Worm (Caenorhabditis elegans) whole organism, L2 larva: ENCODE measurements around the gene F20C5.11.
A peak's percentile ranks its signal among the peaks of the same experiment; 100 is the strongest.

ENCODE experiments used
- C34F6.9 ChIP-seq: fragments of 150-350 bp; optimal IDR thresholded peaks from 2 replicates; lab custom pipeline; 2014; ENCODE audit warnings: missing biosample characterization, missing genetic modification characterization
- R02D3.7 ChIP-seq: fragments of 150-350 bp; optimal IDR thresholded peaks from 2 replicates; lab custom pipeline; 2014; ENCODE audit warnings: missing biosample characterization, missing genetic modification characterization
- Y55F3AM.14 ChIP-seq: fragments of 200-800 bp; sonication (Bioruptor generic); optimal IDR thresholded peaks from 2 replicates; lab custom pipeline; 2018; ENCODE audit warnings: mild to moderate bottlenecking, missing genetic modification characterization, missing compliant biosample characterization
- ZK546.5 ChIP-seq: sonication (generic microtip); optimal IDR thresholded peaks from 2 replicates; lab custom pipeline; 2017; ENCODE audit warnings: missing biosample characterization, missing genetic modification characterization
- alr-1 ChIP-seq: fragments of 150-350 bp; optimal IDR thresholded peaks from 2 replicates; lab custom pipeline; 2014; ENCODE audit warnings: missing biosample characterization, missing genetic modification characterization
- aly-2 ChIP-seq: fragments of 150-350 bp; optimal IDR thresholded peaks from 2 replicates; lab custom pipeline; 2014; ENCODE audit warnings: missing biosample characterization, missing genetic modification characterization
- ama-1 ChIP-seq: fragments of 150-350 bp; optimal IDR thresholded peaks from 2 replicates; lab custom pipeline; 2018; ENCODE audit warnings: inconsistent platforms
- blmp-1 ChIP-seq: sonication (generic microtip); optimal IDR thresholded peaks from 2 replicates; lab custom pipeline; 2017; ENCODE audit warnings: missing genetic modification characterization, mild to moderate bottlenecking, missing compliant biosample characterization, antibody characterized with exemption, moderate library complexity; ENCODE audit not compliant: insufficient read depth
- ceh-16 ChIP-seq: fragments of 150-350 bp; optimal IDR thresholded peaks from 2 replicates; lab custom pipeline; 2014; ENCODE audit warnings: missing biosample characterization, missing genetic modification characterization
- ceh-82 ChIP-seq: fragments of 150-350 bp; optimal IDR thresholded peaks from 2 replicates; lab custom pipeline; 2014; ENCODE audit warnings: missing biosample characterization, missing genetic modification characterization
- crh-2 ChIP-seq: sonication (generic microtip); optimal IDR thresholded peaks from 2 replicates; lab custom pipeline; 2017; ENCODE audit warnings: missing biosample characterization, missing genetic modification characterization
- elt-1 ChIP-seq: fragments of 150-350 bp; optimal IDR thresholded peaks from 2 replicates; lab custom pipeline; 2014; ENCODE audit warnings: missing biosample characterization, missing genetic modification characterization
- elt-3 ChIP-seq: sonication (generic microtip); optimal IDR thresholded peaks from 2 replicates; lab custom pipeline; 2017; ENCODE audit warnings: missing biosample characterization, missing genetic modification characterization
- fos-1 ChIP-seq: fragments of 150-350 bp; optimal IDR thresholded peaks from 2 replicates; lab custom pipeline; 2014; ENCODE audit warnings: missing biosample characterization, missing genetic modification characterization
- gmeb-1 ChIP-seq: fragments of 150-350 bp; optimal IDR thresholded peaks from 2 replicates; lab custom pipeline; 2014; ENCODE audit warnings: missing biosample characterization, missing genetic modification characterization
- lin-13 ChIP-seq: fragments of 150-350 bp; optimal IDR thresholded peaks from 2 replicates; lab custom pipeline; 2014; ENCODE audit warnings: missing biosample characterization, missing genetic modification reagents, missing genetic modification characterization
- lin-39 ChIP-seq: fragments of 150-350 bp; optimal IDR thresholded peaks from 2 replicates; lab custom pipeline; 2014; ENCODE audit warnings: missing biosample characterization, missing genetic modification reagents, missing genetic modification characterization
- mab-5 ChIP-seq: fragments of 150-350 bp; optimal IDR thresholded peaks from 2 replicates; lab custom pipeline; 2014; ENCODE audit warnings: missing biosample characterization, missing genetic modification characterization
- mbf-1 ChIP-seq: sonication (generic microtip); optimal IDR thresholded peaks from 2 replicates; lab custom pipeline; 2017; ENCODE audit warnings: missing biosample characterization, missing genetic modification characterization
- nhr-10 ChIP-seq: sonication (generic microtip); optimal IDR thresholded peaks from 2 replicates; lab custom pipeline; 2017; ENCODE audit warnings: missing biosample characterization, missing genetic modification characterization
- nhr-12 ChIP-seq: fragments of 150-350 bp; optimal IDR thresholded peaks from 2 replicates; lab custom pipeline; 2014; ENCODE audit warnings: missing biosample characterization, missing genetic modification characterization
- nhr-21 ChIP-seq: fragments of 150-350 bp; optimal IDR thresholded peaks from 2 replicates; lab custom pipeline; 2014; ENCODE audit warnings: missing biosample characterization, missing genetic modification characterization
- nhr-23 ChIP-seq: fragments of 150-350 bp; optimal IDR thresholded peaks from 2 replicates; lab custom pipeline; 2014; ENCODE audit warnings: missing biosample characterization, missing genetic modification reagents, missing genetic modification characterization
- peb-1 ChIP-seq: fragments of 150-350 bp; optimal IDR thresholded peaks from 2 replicates; lab custom pipeline; 2014; ENCODE audit warnings: missing biosample characterization, missing genetic modification characterization
- sem-4 ChIP-seq: fragments of 150-350 bp; optimal IDR thresholded peaks from 2 replicates; lab custom pipeline; 2014; ENCODE audit warnings: missing biosample characterization, missing genetic modification reagents, missing genetic modification characterization
- skn-1 ChIP-seq: sonication (generic microtip); optimal IDR thresholded peaks from 2 replicates; lab custom pipeline; 2017; ENCODE audit warnings: missing biosample characterization, missing genetic modification characterization
- sma-3 ChIP-seq: sonication (generic microtip); optimal IDR thresholded peaks from 2 replicates; lab custom pipeline; 2016; ENCODE audit warnings: missing genetic modification reagents, missing genetic modification characterization, missing compliant biosample characterization
- sma-9 ChIP-seq, 2 experiments: fragments of 150-350 bp in 1 of 2; sonication (generic microtip) in 1 of 2; optimal IDR thresholded peaks; 2 replicates each; lab custom pipeline; 2014 to 2016; ENCODE audit warnings: missing genetic modification characterization in 2 of 2, mild to moderate bottlenecking in 1 of 2, missing biosample characterization in 1 of 2, missing compliant biosample characterization in 1 of 2, missing genetic modification reagents in 1 of 2, moderate library complexity in 1 of 2
- snpc-4 ChIP-seq: fragments of 150-350 bp; optimal IDR thresholded peaks from 2 replicates; lab custom pipeline; 2014; ENCODE audit warnings: missing biosample characterization, missing genetic modification characterization
- unc-55 ChIP-seq: fragments of 150-350 bp; sonication (generic microtip); optimal IDR thresholded peaks from 3 replicates; lab custom pipeline; 2014; ENCODE audit warnings: missing biosample characterization, missing genetic modification reagents, missing genetic modification characterization
- unc-62 ChIP-seq: fragments of 150-350 bp; optimal IDR thresholded peaks from 2 replicates; lab custom pipeline; 2014; ENCODE audit warnings: missing biosample characterization, missing genetic modification reagents, missing genetic modification characterization
- ztf-11 ChIP-seq: sonication (generic microtip); optimal IDR thresholded peaks from 2 replicates; lab custom pipeline; 2017; ENCODE audit warnings: missing biosample characterization, missing genetic modification characterization

Gene F20C5.11

DNA sequence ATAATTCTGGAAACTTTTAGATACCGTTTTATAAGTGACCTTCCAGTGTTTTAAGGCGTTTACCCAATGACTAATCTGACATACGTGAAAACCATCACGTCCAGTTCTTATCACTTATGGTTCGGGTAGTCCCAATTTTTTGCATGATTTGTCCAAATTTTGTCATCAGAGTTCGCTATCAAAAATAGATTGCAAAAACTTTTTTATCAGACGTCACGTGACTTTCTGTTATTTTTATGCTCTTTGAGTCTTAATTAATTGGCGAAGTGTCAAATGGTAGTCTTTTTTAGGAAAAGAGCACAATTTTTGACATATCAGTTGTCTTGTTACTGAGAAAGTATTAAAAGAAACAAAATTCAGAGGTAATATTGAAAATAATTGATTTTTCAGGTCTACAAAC lies 32.2 kb downstream of the F20C5.11 start:
- TF ChIP-seq snpc-4: no peak
- no peak for TF ChIP-seq ceh-16 (tag; lab: Kevin White, UChicago)
- TF ChIP-seq crh-2 (tag; lab: Kevin White, UChicago): peak; percentile 1
- TF ChIP-seq peb-1 (tag; lab: Kevin White, UChicago): no peak
- no peak for TF ChIP-seq alr-1 (tag; lab: Kevin White, UChicago)
- peak; percentile 38 for TF ChIP-seq sma-9 (GFP tag; optimal IDR thresholded peaks at IDR 0.05; lab: Kevin White, UChicago)
- no peak for TF ChIP-seq sma-9 (tag; optimal IDR thresholded peaks at IDR 0.05; lab: Kevin White, UChicago)
- peak; percentile 16 for TF ChIP-seq fos-1
- no peak for TF ChIP-seq elt-1
- no peak for TF ChIP-seq mab-5 (tag; lab: Kevin White, UChicago)

ce11 chrIV:8728122-8728521 lies 33.7 kb downstream of the F20C5.11 start, which contains the start of gene otub-3:
TSS of gene otub-3 (plus strand) at chrIV:8728177.
- TF ChIP-seq R02D3.7 (tag; lab: Kevin White, UChicago) (no peak), peb-1 (tag; lab: Kevin White, UChicago) (no peak), mbf-1 (tag; lab: Kevin White, UChicago) (no peak), ztf-11 (tag; lab: Kevin White, UChicago) (no peak), lin-39 (tag; lab: Kevin White, UChicago) (no peak)

DNA sequence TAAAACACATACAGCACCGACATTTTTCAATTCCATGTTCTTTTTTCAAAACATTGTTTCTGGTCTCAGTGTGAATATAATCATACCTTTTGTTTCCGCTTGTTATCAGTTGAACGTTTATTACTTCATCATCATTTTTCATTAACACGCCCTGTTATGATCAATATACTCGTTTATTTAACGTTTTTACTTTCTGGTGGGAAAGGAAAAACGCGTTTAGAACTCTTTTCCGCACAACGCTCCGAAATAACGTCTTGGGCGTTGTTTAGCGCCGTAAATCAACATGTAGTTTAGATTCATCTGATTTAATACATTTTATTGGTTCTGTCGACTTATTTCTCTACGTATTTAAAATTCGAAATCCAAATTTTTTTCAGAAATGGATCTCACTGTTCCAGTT lies 36.5 kb downstream of the F20C5.11 start, which contains the start of gene pgm-3:
Gene pgm-3 (plus strand): TSS at position 378 of the 400 bp plus-strand sequence.
- no peak for TF ChIP-seq mab-5 (tag; lab: Kevin White, UChicago)
- no peak for TF ChIP-seq ZK546.5 (tag; lab: Kevin White, UChicago)
- no peak for TF ChIP-seq sem-4 (tag; lab: Kevin White, UChicago)
- TF ChIP-seq ama-1 (lab: Kevin White, UChicago): no peak
- TF ChIP-seq snpc-4: no peak
- no peak for TF ChIP-seq sma-9 (GFP tag; optimal IDR thresholded peaks at IDR 0.05; lab: Kevin White, UChicago)
- TF ChIP-seq sma-9 (tag; optimal IDR thresholded peaks at IDR 0.05; lab: Kevin White, UChicago): no peak
- no peak for TF ChIP-seq mbf-1 (tag; lab: Kevin White, UChicago)
- TF ChIP-seq aly-2 (tag; lab: Kevin White, UChicago): no peak
- TF ChIP-seq skn-1 (tag; lab: Kevin White, UChicago): peak; percentile 20
- no peak for TF ChIP-seq unc-62 (GFP tag; lab: Kevin White, UChicago)
- TF ChIP-seq fos-1: peak; percentile 3
- TF ChIP-seq alr-1 (tag; lab: Kevin White, UChicago): no peak

DNA sequence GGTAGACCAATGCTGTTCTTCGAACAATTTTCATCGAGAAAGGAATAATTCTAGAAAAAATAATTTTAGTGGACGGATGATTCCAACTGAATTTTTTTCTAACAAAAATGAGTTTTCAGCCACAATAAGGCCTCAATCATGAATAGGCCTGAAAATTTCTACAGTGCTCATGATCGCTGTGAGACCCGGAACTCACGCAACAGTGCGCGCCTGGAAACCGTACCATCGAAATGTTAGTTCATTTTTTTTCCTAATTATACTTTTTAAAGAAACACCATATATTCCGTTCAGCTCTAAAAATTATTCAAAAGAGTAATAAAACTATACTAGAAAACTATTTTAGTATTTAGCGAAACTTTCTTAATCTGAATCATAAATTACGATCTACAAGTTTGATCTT lies 36.9 kb downstream of the F20C5.11 start:
- TF ChIP-seq gmeb-1 (tag; lab: Kevin White, UChicago) (no peak), nhr-10 (tag; lab: Kevin White, UChicago) (no peak), sma-3 (GFP tag; lab: Kevin White, UChicago) (no peak), Y55F3AM.14 (GFP tag; lab: Kevin White, UChicago) (no peak), mbf-1 (tag; lab: Kevin White, UChicago) (no peak), unc-55 (GFP tag; lab: Kevin White, UChicago) (no peak), ceh-82 (no peak), ZK546.5 (tag; lab: Kevin White, UChicago) (no peak), sem-4 (tag; lab: Kevin White, UChicago) (no peak), ztf-11 (tag; lab: Kevin White, UChicago) (no peak), lin-13 (no peak), mab-5 (tag; lab: Kevin White, UChicago) (no peak), blmp-1 (tag; lab: Kevin White, UChicago) (no peak), nhr-21 (tag; lab: Kevin White, UChicago) (no peak), elt-3 (no peak)

ce11 chrIV:8723720-8724119 lies 38.1 kb downstream of the F20C5.11 start, which contains the start of gene F21D5.9:
TSS of gene F21D5.9 (plus strand) at chrIV:8724020.
- TF ChIP-seq nhr-12 (tag; lab: Kevin White, UChicago) (no peak), C34F6.9 (tag; lab: Kevin White, UChicago) (no peak), nhr-23 (no peak), mbf-1 (tag; lab: Kevin White, UChicago) (no peak), R02D3.7 (tag; lab: Kevin White, UChicago) (no peak), Y55F3AM.14 (GFP tag; lab: Kevin White, UChicago) (no peak), nhr-10 (tag; lab: Kevin White, UChicago) (no peak)
